Fruit fly (Drosophila melanogaster) whole organism, embryonic: ENCODE results near the gene soti.

Source experiments
- Abd-B ChIP-seq: fragments of 200-800 bp; sonication (Bioruptor generic); optimal IDR thresholded peaks from 2 replicates; lab custom pipeline; 2018; ENCODE audit warnings: missing biosample characterization, mild to moderate bottlenecking, missing genetic modification characterization, moderate library complexity
- CG11456 ChIP-seq: fragments of 200-800 bp; sonication (Bioruptor generic); IDR thresholded peaks from 3 replicates; pipeline ENCODE4 v1.3.6; 2022; ENCODE audit warnings: missing biosample characterization, missing genetic modification characterization
- CG12391 ChIP-seq: fragments of 200-800 bp; sonication (Bioruptor generic); optimal IDR thresholded peaks from 3 replicates; lab custom pipeline; 2018; ENCODE audit warnings: missing biosample characterization, mild to moderate bottlenecking, missing genetic modification characterization, moderate library complexity
- CG12769 ChIP-seq: fragments of 200-800 bp; sonication (Bioruptor generic); optimal IDR thresholded peaks from 2 replicates; lab custom pipeline; 2019; ENCODE audit warnings: missing biosample characterization, mild to moderate bottlenecking, missing genetic modification characterization, moderate library complexity
- CG13296 ChIP-seq: fragments of 200-800 bp; sonication (Bioruptor generic); optimal IDR thresholded peaks from 3 replicates; lab custom pipeline; 2018; ENCODE audit warnings: missing biosample characterization, mild to moderate bottlenecking, missing genetic modification characterization
- CG1603 ChIP-seq: fragments of 200-800 bp; sonication (Bioruptor generic); optimal IDR thresholded peaks from 2 replicates; lab custom pipeline; 2019; ENCODE audit warnings: missing biosample characterization, mild to moderate bottlenecking, missing genetic modification characterization, moderate library complexity
- CG18011 ChIP-seq: fragments of 200-800 bp; sonication (Bioruptor generic); optimal IDR thresholded peaks from 2 replicates; lab custom pipeline; 2017; ENCODE audit warnings: missing biosample characterization, missing genetic modification characterization, mild to moderate bottlenecking, moderate library complexity, missing genotype
- CG2129 ChIP-seq: fragments of 200-800 bp; sonication (Bioruptor generic); IDR thresholded peaks from 2 replicates; pipeline ENCODE4 v1.3.6; 2022; ENCODE audit warnings: missing biosample characterization, missing genetic modification characterization; ENCODE audit not compliant: partially characterized antibody
- CG30020 ChIP-seq: fragments of 200-800 bp; optimal IDR thresholded peaks from 2 replicates; lab custom pipeline; 2019; ENCODE audit warnings: missing biosample characterization, mild to moderate bottlenecking, missing genetic modification characterization, moderate library complexity
- CG32532 ChIP-seq: fragments of 200-800 bp; sonication (Bioruptor generic); IDR thresholded peaks from 2 replicates; pipeline ENCODE4 v1.3.6; 2022; ENCODE audit warnings: missing biosample characterization, missing genetic modification characterization
- CG33557 ChIP-seq: fragments of 200-800 bp; sonication (Bioruptor generic); optimal IDR thresholded peaks from 2 replicates; lab custom pipeline; 2019; ENCODE audit warnings: missing biosample characterization, mild to moderate bottlenecking, missing genetic modification characterization, moderate library complexity
- CG34224 ChIP-seq: fragments of 200-800 bp; sonication (Bioruptor generic); IDR thresholded peaks from 3 replicates; pipeline ENCODE4 v1.3.6; 2022; ENCODE audit warnings: missing biosample characterization, missing genetic modification characterization; ENCODE audit not compliant: partially characterized antibody
- CG34422 ChIP-seq: fragments of 200-800 bp; sonication (Bioruptor generic); IDR thresholded peaks from 3 replicates; pipeline ENCODE4 v1.3.6; 2022; ENCODE audit warnings: missing biosample characterization, missing genetic modification characterization
- CG4360 ChIP-seq: fragments of 200-800 bp; sonication (Bioruptor generic); IDR thresholded peaks from 2 replicates; pipeline ENCODE4 v1.3.6; 2022; ENCODE audit warnings: missing biosample characterization, missing genetic modification characterization
- CG9797 ChIP-seq: fragments of 200-800 bp; sonication (Bioruptor generic); optimal IDR thresholded peaks from 3 replicates; lab custom pipeline; 2018; ENCODE audit warnings: missing biosample characterization, mild to moderate bottlenecking, missing genetic modification characterization
- Eip74EF ChIP-seq, 2 experiments: fragments of 200-800 bp in 1 of 2; fragments of >200 bp in 1 of 2; sonication (Bioruptor generic) in 1 of 2; optimal IDR thresholded peaks; 2 replicates each; lab custom pipeline; 2017 to 2019; ENCODE audit warnings: missing biosample characterization in 2 of 2, missing genetic modification characterization in 2 of 2, mild to moderate bottlenecking in 1 of 2, moderate library complexity in 1 of 2
- Ets65A ChIP-seq: fragments of 200-800 bp; sonication (Bioruptor generic); peaks from one replicate; lab custom pipeline; 2016; ENCODE audit warnings: missing biosample characterization, missing genetic modification characterization
- HLH3B ChIP-seq: fragments of 200-800 bp; sonication (Bioruptor generic); IDR thresholded peaks from 2 replicates; pipeline ENCODE4 v1.3.6; 2022; ENCODE audit warnings: missing biosample characterization, missing genetic modification characterization
- Meics ChIP-seq: fragments of 200-800 bp; sonication (Bioruptor generic); optimal IDR thresholded peaks from 2 replicates; lab custom pipeline; 2017; ENCODE audit warnings: missing biosample characterization, mild to moderate bottlenecking, missing genetic modification characterization
- Opbp ChIP-seq: fragments of 200-800 bp; sonication (Bioruptor generic); IDR thresholded peaks from 3 replicates; pipeline ENCODE4 v1.3.6; 2022; ENCODE audit warnings: missing biosample characterization, missing genetic modification characterization; ENCODE audit not compliant: partially characterized antibody
- Sox102F ChIP-seq: fragments of 200-800 bp; sonication (Bioruptor generic); optimal IDR thresholded peaks from 2 replicates; lab custom pipeline; 2018; ENCODE audit warnings: missing biosample characterization, mild to moderate bottlenecking, missing genetic modification characterization, moderate library complexity
- Sry-β ChIP-seq: fragments of 200-800 bp; sonication (Bioruptor generic); optimal IDR thresholded peaks from 2 replicates; lab custom pipeline; 2018; ENCODE audit warnings: missing biosample characterization, mild to moderate bottlenecking, missing genetic modification characterization, moderate library complexity
- TFAM ChIP-seq: fragments of 200-800 bp; sonication (Bioruptor generic); optimal IDR thresholded peaks from 2 replicates; lab custom pipeline; 2017; ENCODE audit warnings: missing biosample characterization, missing genetic modification characterization, inconsistent platforms
- Xrp1 ChIP-seq: fragments of 200-800 bp; sonication (Bioruptor generic); IDR thresholded peaks from 2 replicates; pipeline ENCODE4 v1.3.6; 2022; ENCODE audit warnings: missing biosample characterization, missing genetic modification characterization
- ara ChIP-seq: fragments of 200-800 bp; sonication (Bioruptor generic); IDR thresholded peaks from 2 replicates; pipeline ENCODE4 v1.3.6; 2022; ENCODE audit warnings: missing biosample characterization, missing genetic modification characterization
- ato ChIP-seq: fragments of 200-800 bp; sonication (Bioruptor generic); IDR thresholded peaks from 2 replicates; pipeline ENCODE4 v1.3.6; 2022; ENCODE audit warnings: missing biosample characterization, missing genetic modification characterization; ENCODE audit not compliant: partially characterized antibody
- chif ChIP-seq, 2 experiments: fragments of 200-800 bp; sonication (Bioruptor generic); optimal IDR thresholded peaks; 3 replicates each; lab custom pipeline; 2016; ENCODE audit warnings: missing biosample characterization in 2 of 2, missing genetic modification characterization in 2 of 2
- chm ChIP-seq: fragments of 200-800 bp; sonication (Bioruptor generic); IDR thresholded peaks from 2 replicates; pipeline ENCODE4 v1.3.6; 2022; ENCODE audit warnings: missing biosample characterization, missing genetic modification characterization
- crc ChIP-seq: fragments of 200-800 bp; sonication (Bioruptor generic); optimal IDR thresholded peaks from 2 replicates; lab custom pipeline; 2016; ENCODE audit warnings: missing biosample characterization, missing genetic modification characterization
- croc ChIP-seq: fragments of 200-800 bp; sonication (Bioruptor generic); conservative IDR thresholded peaks from 3 replicates; pipeline ENCODE4 v1.3.6; 2022; ENCODE audit warnings: missing biosample characterization, missing genetic modification characterization
- dan ChIP-seq: fragments of 200-800 bp; sonication (Bioruptor generic); IDR thresholded peaks from 2 replicates; pipeline ENCODE4 v1.3.6; 2022; ENCODE audit warnings: missing biosample characterization, missing genetic modification characterization
- en ChIP-seq: fragments of 200-800 bp; sonication (Bioruptor generic); optimal IDR thresholded peaks from 2 replicates; lab custom pipeline; 2016; ENCODE audit warnings: missing biosample characterization, missing genetic modification characterization
- hbn ChIP-seq: fragments of 200-800 bp; sonication (Bioruptor generic); IDR thresholded peaks from 2 replicates; pipeline ENCODE4 v1.3.6; 2022; ENCODE audit warnings: missing biosample characterization, missing genetic modification characterization; ENCODE audit not compliant: partially characterized antibody
- lab ChIP-seq: fragments of 200-800 bp; sonication (Bioruptor generic); optimal IDR thresholded peaks from 3 replicates; lab custom pipeline; 2017; ENCODE audit warnings: missing biosample characterization, missing genetic modification characterization, mild to moderate bottlenecking, moderate library complexity, missing genetic modification reagents
- lilli ChIP-seq: fragments of 200-800 bp; sonication (Bioruptor generic); optimal IDR thresholded peaks from 3 replicates; lab custom pipeline; 2016; ENCODE audit warnings: missing biosample characterization, missing genetic modification characterization
- maf-S ChIP-seq: fragments of 200-800 bp; sonication (Bioruptor generic); optimal IDR thresholded peaks from 2 replicates; lab custom pipeline; 2016; ENCODE audit warnings: missing biosample characterization, missing genetic modification characterization
- mld ChIP-seq: fragments of 200-800 bp; sonication (Bioruptor generic); IDR thresholded peaks from 3 replicates; pipeline ENCODE4 v1.3.6; 2022; ENCODE audit warnings: missing biosample characterization, missing genetic modification characterization; ENCODE audit not compliant: partially characterized antibody
- nmo ChIP-seq: fragments of 200-800 bp; sonication (Bioruptor generic); optimal IDR thresholded peaks from 2 replicates; lab custom pipeline; 2018; ENCODE audit warnings: missing biosample characterization, mild to moderate bottlenecking, missing genetic modification characterization, moderate library complexity
- peb ChIP-seq: fragments of 200-800 bp; sonication (Bioruptor generic); IDR thresholded peaks from 2 replicates; pipeline ENCODE4 v1.3.6; 2022; ENCODE audit warnings: missing biosample characterization, missing genetic modification characterization
- row ChIP-seq: fragments of 200-800 bp; sonication (Bioruptor generic); IDR thresholded peaks from 3 replicates; pipeline ENCODE4 v1.3.6; 2022; ENCODE audit warnings: missing biosample characterization, missing genetic modification characterization
- sd ChIP-seq: fragments of 200-800 bp; sonication (Bioruptor generic); optimal IDR thresholded peaks from 3 replicates; lab custom pipeline; 2018; ENCODE audit warnings: missing biosample characterization, mild to moderate bottlenecking, missing genetic modification characterization, moderate library complexity
- sens ChIP-seq: fragments of 200-800 bp; sonication (Bioruptor generic); peaks from one replicate; lab custom pipeline; 2016; ENCODE audit warnings: missing biosample characterization, missing genetic modification characterization

The soti gene

DNA sequence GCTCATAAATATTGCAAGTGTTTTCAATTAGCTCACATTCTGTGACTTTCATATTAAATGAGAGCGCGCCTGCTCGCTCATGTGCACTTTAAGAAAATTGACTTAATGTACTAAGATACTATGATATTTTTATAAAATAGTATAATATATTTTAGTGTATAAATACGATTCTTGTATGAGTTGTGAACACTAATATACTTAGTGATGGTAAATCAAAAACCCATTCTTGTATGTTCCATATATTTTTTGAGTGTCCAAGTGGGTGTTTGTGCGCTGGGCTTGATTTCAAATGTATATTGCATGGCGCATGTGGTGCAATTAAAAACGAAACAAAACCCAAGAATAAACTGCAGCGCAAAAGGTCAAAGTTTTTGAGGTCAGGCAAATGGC lies 7.7 kb downstream of the soti start (continued):
- TF ChIP-seq row = peak; percentile 14; the same call in 1 of the 3 replicates
- TF ChIP-seq CG1603 = no peak
- TF ChIP-seq CG33557 (GFP tag; lab: Kevin White, UChicago) = no peak
- TF ChIP-seq TFAM = no peak
- TF ChIP-seq lab (GFP tag; lab: Kevin White, UChicago) = no peak
- no peak for TF ChIP-seq CG30020 (tag; lab: Kevin White, UChicago)
- TF ChIP-seq Meics = no peak
- no peak for TF ChIP-seq CG9797
- TF ChIP-seq lilli (GFP tag; lab: Kevin White, UChicago) = no peak
- TF ChIP-seq crc = no peak
- no peak for TF ChIP-seq chif (GFP tag; optimal IDR thresholded peaks at IDR 0.05; lab: Kevin White, UChicago)
- no peak for TF ChIP-seq dan (GFP tag; lab: Robert Waterston, UW)
- no peak for TF ChIP-seq peb
- no peak for TF ChIP-seq CG12391 (tag; lab: Kevin White, UChicago)
- TF ChIP-seq maf-S (GFP tag; lab: Kevin White, UChicago) = no peak
- TF ChIP-seq hbn = no peak
- no peak for TF ChIP-seq sd
- TF ChIP-seq CG34422 (GFP tag; lab: Robert Waterston, UW) = no peak
- TF ChIP-seq croc (GFP tag; lab: Robert Waterston, UW) = no peak
- TF ChIP-seq ato (GFP tag; lab: Robert Waterston, UW) = no peak
- no peak for TF ChIP-seq CG2129 (GFP tag; lab: Robert Waterston, UW)
- no peak for TF ChIP-seq CG12769 (tag; lab: Kevin White, UChicago)
- no peak for TF ChIP-seq CG13296 (GFP tag; lab: Kevin White, UChicago)
- 0 out of 2 replicates have a peak, but pooled peaks have one; percentile 27 for TF ChIP-seq HLH3B
- peak; percentile 1 for TF ChIP-seq nmo (GFP tag; lab: Kevin White, UChicago)
- TF ChIP-seq Eip74EF (GFP tag; optimal IDR thresholded peaks at IDR 0.05; lab: Kevin White, UChicago) = no peak
- no peak for TF ChIP-seq CG32532 (GFP tag; lab: Robert Waterston, UW)
- TF ChIP-seq chm (GFP tag; lab: Robert Waterston, UW) = no peak
- no peak for TF ChIP-seq en
- TF ChIP-seq CG11456 (GFP tag; lab: Robert Waterston, UW) = no peak
- TF ChIP-seq ara (GFP tag; lab: Robert Waterston, UW) = no peak
- no peak for TF ChIP-seq Ets65A (GFP tag; lab: Kevin White, UChicago)
- no peak for TF ChIP-seq mld (GFP tag; lab: Robert Waterston, UW)
- TF ChIP-seq CG4360 (GFP tag; lab: Robert Waterston, UW) = no peak
- peak; percentile 23; the same call in 1 of the 2 replicates for TF ChIP-seq Xrp1
- no peak for TF ChIP-seq Sry-β (GFP tag; lab: Kevin White, UChicago)
- no peak for TF ChIP-seq Opbp (GFP tag; lab: Robert Waterston, UW)
- TF ChIP-seq Abd-B (GFP tag; lab: Kevin White, UChicago) = no peak
- peak; percentile 20 for TF ChIP-seq Sox102F (GFP tag; lab: Kevin White, UChicago)
- TF ChIP-seq sens = no peak
- no peak for TF ChIP-seq CG34224 (GFP tag; lab: Robert Waterston, UW)
- no peak for TF ChIP-seq CG18011 (GFP tag; lab: Kevin White, UChicago)
